Fruit fly (Drosophila melanogaster) Kc167 (cell line): ENCODE data around the gene Sec5.

Experiments used
- Myc ChIP-seq: fragments of >200 bp; optimal IDR thresholded peaks from 2 replicates; lab custom pipeline; 2017; ENCODE audit warnings: missing external identifiers
- Sin3A ChIP-seq: fragments of >200 bp; optimal IDR thresholded peaks from 2 replicates; lab custom pipeline; 2018; ENCODE audit warnings: missing external identifiers
- h ChIP-seq: fragments of >200 bp; optimal IDR thresholded peaks from 3 replicates; lab custom pipeline; 2018; ENCODE audit warnings: missing external identifiers
- insv ChIP-seq: fragments of >200 bp; optimal IDR thresholded peaks from 3 replicates; lab custom pipeline; 2018; ENCODE audit warnings: missing external identifiers
- psq ChIP-seq: fragments of >200 bp; optimal IDR thresholded peaks from 2 replicates; lab custom pipeline; 2017; ENCODE audit warnings: missing external identifiers
- ttk ChIP-seq: sonication (Bioruptor generic); optimal IDR thresholded peaks from 2 replicates; lab custom pipeline; 2017; ENCODE audit warnings: missing external identifiers

Sec5 gene

dm6 chr2L:3438078-3438477, 19.0 kb upstream of the Sec5 start:
- TF ChIP-seq Sin3A (lab: Kevin White, UChicago) (no peak), psq (lab: Kevin White, UChicago) (no peak), insv (no peak), ttk (lab: Kevin White, UChicago) (no peak), h (lab: Kevin White, UChicago) (no peak), Myc (lab: Kevin White, UChicago) (no peak)

dm6 chr2L:3439502-3439901, 17.6 kb upstream of the Sec5 start:
- TF ChIP-seq Myc (lab: Kevin White, UChicago): no peak
- no peak for TF ChIP-seq h (lab: Kevin White, UChicago)
- TF ChIP-seq ttk (lab: Kevin White, UChicago): no peak
- TF ChIP-seq insv: no peak
- no peak for TF ChIP-seq Sin3A (lab: Kevin White, UChicago)
- no peak for TF ChIP-seq psq (lab: Kevin White, UChicago)

dm6 chr2L:3440322-3440721, 16.8 kb upstream of the Sec5 start:
- TF ChIP-seq psq (lab: Kevin White, UChicago) (no peak), Sin3A (lab: Kevin White, UChicago) (no peak), ttk (lab: Kevin White, UChicago) (no peak), h (lab: Kevin White, UChicago) (no peak), Myc (lab: Kevin White, UChicago) (no peak), insv (no peak)

- TF ChIP-seq ttk (lab: Kevin White, UChicago) (no peak), psq (lab: Kevin White, UChicago) (no peak), insv (no peak), h (lab: Kevin White, UChicago) (no peak), Myc (lab: Kevin White, UChicago) (no peak), Sin3A (lab: Kevin White, UChicago) (no peak)
Observed at dm6 chr2L:3441158-3441557, 15.9 kb upstream of the Sec5 start.

- TF ChIP-seq h (lab: Kevin White, UChicago): no peak
- no peak for TF ChIP-seq Myc (lab: Kevin White, UChicago)
- TF ChIP-seq ttk (lab: Kevin White, UChicago): no peak
- TF ChIP-seq Sin3A (lab: Kevin White, UChicago): no peak
- no peak for TF ChIP-seq psq (lab: Kevin White, UChicago)
- no peak for TF ChIP-seq insv
Observed at dm6 chr2L:3441673-3442072, 15.4 kb upstream of the Sec5 start.

- no peak for TF ChIP-seq Myc (lab: Kevin White, UChicago)
- TF ChIP-seq ttk (lab: Kevin White, UChicago): no peak
Observed at dm6 chr2L:3444789-3445188, 12.3 kb upstream of the Sec5 start.

dm6 chr2L:3445655-3446054, 11.4 kb upstream of the Sec5 start, which contains the start of gene CG2772:
TSS of gene CG2772 (plus strand) at chr2L:3445992.
- TF ChIP-seq psq (lab: Kevin White, UChicago) (no peak), Sin3A (lab: Kevin White, UChicago) (no peak), Myc (lab: Kevin White, UChicago) (no peak)

- TF ChIP-seq Sin3A (lab: Kevin White, UChicago) (no peak), psq (lab: Kevin White, UChicago) (no peak), ttk (lab: Kevin White, UChicago) (no peak), insv (no peak), h (lab: Kevin White, UChicago) (no peak), Myc (lab: Kevin White, UChicago) (no peak)
Observed at dm6 chr2L:3449555-3450320, 7.4 kb upstream of the Sec5 start, which contains the start of gene Snx1. TSS of gene Snx1 (plus strand) at chr2L:3449683.

- TF ChIP-seq insv (no peak), psq (lab: Kevin White, UChicago) (no peak), h (lab: Kevin White, UChicago) (no peak), Myc (lab: Kevin White, UChicago) (no peak), ttk (lab: Kevin White, UChicago) (no peak), Sin3A (lab: Kevin White, UChicago) (no peak)
Observed at dm6 chr2L:3452286-3452685, 4.8 kb upstream of the Sec5 start, which contains the start of gene CG12795. TSS of gene CG12795 (plus strand) at chr2L:3452466.

- TF ChIP-seq ttk (lab: Kevin White, UChicago) (no peak), Myc (lab: Kevin White, UChicago) (no peak), h (lab: Kevin White, UChicago) (no peak), Sin3A (lab: Kevin White, UChicago) (no peak), insv (no peak), psq (lab: Kevin White, UChicago) (no peak)
Observed at dm6 chr2L:3461760-3462159, 4.7 kb downstream of the Sec5 start, which contains the start of gene CG3246. TSS of gene CG3246 (minus strand) at chr2L:3461952.

dm6 chr2L:3465426-3465825, 8.3 kb downstream of the Sec5 start:
- TF ChIP-seq Myc (lab: Kevin White, UChicago) (no peak), h (lab: Kevin White, UChicago) (no peak), Sin3A (lab: Kevin White, UChicago) (no peak), insv (no peak), psq (lab: Kevin White, UChicago) (no peak), ttk (lab: Kevin White, UChicago) (no peak)
